Fruit fly (Drosophila melanogaster) whole organism, embryonic: ENCODE results near the gene Acn.

Source experiments
- CG15696 ChIP-seq: fragments of 200-800 bp; sonication (Bioruptor generic); optimal IDR thresholded peaks from 2 replicates; lab custom pipeline; 2019; ENCODE audit warnings: missing biosample characterization, mild to moderate bottlenecking, missing genetic modification characterization, moderate library complexity
- CG4282 ChIP-seq: fragments of 200-800 bp; sonication (Bioruptor generic); optimal IDR thresholded peaks from 2 replicates; lab custom pipeline; 2016; ENCODE audit warnings: missing biosample characterization, missing genetic modification characterization
- CG6689 ChIP-seq: fragments of 200-800 bp; sonication (Bioruptor generic); IDR thresholded peaks from 2 replicates; pipeline ENCODE4 v1.3.6; 2022; ENCODE audit warnings: missing biosample characterization, missing genetic modification characterization
- CG9797 ChIP-seq: fragments of 200-800 bp; sonication (Bioruptor generic); optimal IDR thresholded peaks from 3 replicates; lab custom pipeline; 2018; ENCODE audit warnings: missing biosample characterization, mild to moderate bottlenecking, missing genetic modification characterization
- kay ChIP-seq: fragments of 200-800 bp; sonication (Bioruptor generic); optimal IDR thresholded peaks from 2 replicates; lab custom pipeline; 2016; ENCODE audit warnings: missing biosample characterization, missing genetic modification characterization
- nau ChIP-seq: fragments of 200-800 bp; sonication (Bioruptor generic); optimal IDR thresholded peaks from 3 replicates; lab custom pipeline; 2017; ENCODE audit warnings: missing biosample characterization, mild to moderate bottlenecking, missing genetic modification characterization, missing genetic modification reagents
- usp ChIP-seq: fragments of >200 bp; optimal IDR thresholded peaks from 2 replicates; lab custom pipeline; 2017; ENCODE audit warnings: missing biosample characterization, missing genetic modification characterization

dm6 chr2L:19071713-19072112 is 26.6 kb downstream of the Acn start:
- TF ChIP-seq CG4282 (GFP tag; lab: Kevin White, UChicago) (no peak), CG15696 (tag; lab: Kevin White, UChicago) (no peak), kay (GFP tag; lab: Kevin White, UChicago) (no peak), nau (GFP tag; lab: Kevin White, UChicago) (no peak), CG9797 (GFP tag; lab: Kevin White, UChicago) (no peak), usp (GFP tag; lab: Kevin White, UChicago) (no peak), CG6689 (no peak)
